Fruit fly (Drosophila melanogaster) whole organism, embryonic: ENCODE measurements around the gene CG11975.
A peak's percentile ranks its signal among the peaks of the same experiment; 100 is the strongest.

Experiments
- Antp ChIP-seq: fragments of 200-800 bp; sonication (Bioruptor generic); optimal IDR thresholded peaks from 3 replicates; lab custom pipeline; 2016; ENCODE audit warnings: missing biosample characterization, missing genetic modification characterization
- CG10274 ChIP-seq: fragments of 200-800 bp; sonication (Bioruptor generic); optimal IDR thresholded peaks from 3 replicates; lab custom pipeline; 2017; ENCODE audit warnings: missing biosample characterization, mild to moderate bottlenecking, missing genetic modification characterization
- CG10565 ChIP-seq: fragments of 200-800 bp; sonication (Bioruptor generic); optimal IDR thresholded peaks from 3 replicates; lab custom pipeline; 2016; ENCODE audit warnings: missing biosample characterization, mild to moderate bottlenecking, missing genetic modification characterization
- CG10654 ChIP-seq: fragments of 200-800 bp; sonication (Bioruptor generic); optimal IDR thresholded peaks from 2 replicates; lab custom pipeline; 2016; ENCODE audit warnings: missing biosample characterization, missing genetic modification characterization
- CG13123 ChIP-seq: fragments of 200-800 bp; sonication (Bioruptor generic); optimal IDR thresholded peaks from 2 replicates; lab custom pipeline; 2016; ENCODE audit warnings: missing biosample characterization, missing genetic modification characterization
- CG13424 ChIP-seq: fragments of 200-800 bp; sonication (Bioruptor generic); optimal IDR thresholded peaks from 2 replicates; lab custom pipeline; 2019; ENCODE audit warnings: missing biosample characterization, mild to moderate bottlenecking, missing genetic modification characterization, moderate library complexity
- CG14014 ChIP-seq: fragments of 200-800 bp; sonication (Bioruptor generic); IDR thresholded peaks from 2 replicates; pipeline ENCODE4 v1.3.6; 2022; ENCODE audit warnings: missing biosample characterization, missing genetic modification characterization
- CG1647 ChIP-seq: fragments of 200-800 bp; sonication (Bioruptor generic); optimal IDR thresholded peaks from 3 replicates; lab custom pipeline; 2016; ENCODE audit warnings: missing biosample characterization, missing genetic modification characterization
- CG18476 ChIP-seq: fragments of 200-800 bp; sonication (Bioruptor generic); optimal IDR thresholded peaks from 2 replicates; lab custom pipeline; 2016; ENCODE audit warnings: missing biosample characterization, mild to moderate bottlenecking, missing genetic modification characterization
- CG3163 ChIP-seq: fragments of 200-800 bp; sonication (Bioruptor generic); optimal IDR thresholded peaks from 3 replicates; lab custom pipeline; 2016; ENCODE audit warnings: missing biosample characterization, missing genetic modification characterization
- CG3838 ChIP-seq: fragments of 200-800 bp; sonication (Bioruptor generic); optimal IDR thresholded peaks from 3 replicates; lab custom pipeline; 2016; ENCODE audit warnings: missing biosample characterization, missing genetic modification characterization
- CG3847 ChIP-seq: fragments of 200-800 bp; sonication (Bioruptor generic); IDR thresholded peaks from 2 replicates; pipeline ENCODE4 v1.3.6; 2022; ENCODE audit warnings: missing biosample characterization, missing genetic modification characterization
- CG8388 ChIP-seq: fragments of 200-800 bp; sonication (Bioruptor generic); optimal IDR thresholded peaks from 2 replicates; lab custom pipeline; 2019; ENCODE audit warnings: missing biosample characterization, mild to moderate bottlenecking, missing genetic modification characterization, moderate library complexity
- CG9797 ChIP-seq: fragments of 200-800 bp; sonication (Bioruptor generic); optimal IDR thresholded peaks from 3 replicates; lab custom pipeline; 2018; ENCODE audit warnings: missing biosample characterization, mild to moderate bottlenecking, missing genetic modification characterization
- Dip2 ChIP-seq: fragments of 200-800 bp; sonication (Bioruptor generic); IDR thresholded peaks from 2 replicates; pipeline ENCODE4 v1.3.6; 2022; ENCODE audit warnings: missing biosample characterization, missing genetic modification characterization
- Doc2 ChIP-seq: fragments of 200-800 bp; sonication (Bioruptor generic); IDR thresholded peaks from 2 replicates; pipeline ENCODE4 v1.3.6; 2022; ENCODE audit warnings: missing biosample characterization, missing genetic modification characterization
- Doc3 ChIP-seq: fragments of 200-800 bp; sonication (Bioruptor generic); IDR thresholded peaks from 3 replicates; pipeline ENCODE4 v1.3.6; 2022; ENCODE audit warnings: missing biosample characterization, missing genetic modification characterization; ENCODE audit not compliant: partially characterized antibody
- Drgx ChIP-seq: fragments of 200-800 bp; sonication (Bioruptor generic); IDR thresholded peaks from 2 replicates; pipeline ENCODE4 v1.3.6; 2022; ENCODE audit warnings: missing biosample characterization, missing genetic modification characterization
- Eip74EF ChIP-seq, 2 experiments: fragments of 200-800 bp in 1 of 2; fragments of >200 bp in 1 of 2; sonication (Bioruptor generic) in 1 of 2; optimal IDR thresholded peaks; 2 replicates each; lab custom pipeline; 2017 to 2019; ENCODE audit warnings: missing biosample characterization in 2 of 2, missing genetic modification characterization in 2 of 2, mild to moderate bottlenecking in 1 of 2, moderate library complexity in 1 of 2
- H15 ChIP-seq: fragments of 200-800 bp; sonication (Bioruptor generic); IDR thresholded peaks from 3 replicates; pipeline ENCODE4 v1.3.6; 2022; ENCODE audit warnings: missing biosample characterization, missing genetic modification characterization
- HHEX ChIP-seq: fragments of 200-800 bp; sonication (Bioruptor generic); optimal IDR thresholded peaks from 3 replicates; lab custom pipeline; 2017; ENCODE audit warnings: missing biosample characterization, mild to moderate bottlenecking, missing genetic modification characterization, missing genetic modification reagents
- HLH54F ChIP-seq: fragments of 200-800 bp; sonication (Bioruptor generic); optimal IDR thresholded peaks from 3 replicates; lab custom pipeline; 2016; ENCODE audit warnings: missing biosample characterization, missing genetic modification characterization
- Hmx ChIP-seq: fragments of 200-800 bp; sonication (Bioruptor generic); optimal IDR thresholded peaks from 2 replicates; lab custom pipeline; 2016; ENCODE audit warnings: missing biosample characterization, missing genetic modification characterization
- Mad ChIP-seq: fragments of 200-800 bp; sonication (Bioruptor generic); optimal IDR thresholded peaks from 2 replicates; lab custom pipeline; 2016; ENCODE audit warnings: missing biosample characterization, missing genetic modification characterization
- Max ChIP-seq: fragments of 200-800 bp; sonication (Bioruptor generic); optimal IDR thresholded peaks from 2 replicates; lab custom pipeline; 2016; ENCODE audit warnings: missing biosample characterization, mild to moderate bottlenecking, missing genetic modification characterization
- Sry-β ChIP-seq: fragments of 200-800 bp; sonication (Bioruptor generic); optimal IDR thresholded peaks from 2 replicates; lab custom pipeline; 2018; ENCODE audit warnings: missing biosample characterization, mild to moderate bottlenecking, missing genetic modification characterization, moderate library complexity
- Xrp1 ChIP-seq: fragments of 200-800 bp; sonication (Bioruptor generic); IDR thresholded peaks from 2 replicates; pipeline ENCODE4 v1.3.6; 2022; ENCODE audit warnings: missing biosample characterization, missing genetic modification characterization
- YL-1 ChIP-seq: fragments of 200-800 bp; sonication (Bioruptor generic); optimal IDR thresholded peaks from 3 replicates; lab custom pipeline; 2017; ENCODE audit warnings: missing biosample characterization, mild to moderate bottlenecking, missing genetic modification characterization
- ato ChIP-seq: fragments of 200-800 bp; sonication (Bioruptor generic); IDR thresholded peaks from 2 replicates; pipeline ENCODE4 v1.3.6; 2022; ENCODE audit warnings: missing biosample characterization, missing genetic modification characterization; ENCODE audit not compliant: partially characterized antibody
- bcd ChIP-seq: fragments of 200-800 bp; sonication (Bioruptor generic); optimal IDR thresholded peaks from 2 replicates; lab custom pipeline; 2017; ENCODE audit warnings: missing biosample characterization, mild to moderate bottlenecking, missing genetic modification characterization
- chm ChIP-seq: fragments of 200-800 bp; sonication (Bioruptor generic); IDR thresholded peaks from 2 replicates; pipeline ENCODE4 v1.3.6; 2022; ENCODE audit warnings: missing biosample characterization, missing genetic modification characterization
- cwo ChIP-seq: fragments of 200-800 bp; sonication (Bioruptor generic); optimal IDR thresholded peaks from 3 replicates; lab custom pipeline; 2017; ENCODE audit warnings: missing biosample characterization, missing genetic modification characterization, mild to moderate bottlenecking, moderate library complexity, missing genetic modification reagents
- da ChIP-seq: fragments of 200-800 bp; sonication (Bioruptor generic); optimal IDR thresholded peaks from 2 replicates; lab custom pipeline; 2016; ENCODE audit warnings: missing biosample characterization, missing genetic modification characterization
- dysf ChIP-seq: fragments of 200-800 bp; sonication (Bioruptor generic); IDR thresholded peaks from 3 replicates; pipeline ENCODE4 v1.3.6; 2022; ENCODE audit warnings: missing biosample characterization, missing genetic modification characterization
- gce ChIP-seq: fragments of 200-800 bp; sonication (Bioruptor generic); IDR thresholded peaks from 3 replicates; pipeline ENCODE4 v1.3.6; 2022; ENCODE audit warnings: missing biosample characterization, missing genetic modification characterization
- gcm ChIP-seq: fragments of 200-800 bp; sonication (Bioruptor generic); optimal IDR thresholded peaks from 2 replicates; lab custom pipeline; 2019; ENCODE audit warnings: missing biosample characterization, mild to moderate bottlenecking, missing genetic modification characterization, moderate library complexity
- h ChIP-seq: fragments of >200 bp; optimal IDR thresholded peaks from 2 replicates; lab custom pipeline; 2017
- ham ChIP-seq: fragments of 200-800 bp; sonication (Bioruptor generic); IDR thresholded peaks from 2 replicates; pipeline ENCODE4 v1.3.6; 2022; ENCODE audit warnings: missing biosample characterization, missing genetic modification characterization
- insv ChIP-seq, 2 experiments: fragments of 200-800 bp; sonication (Bioruptor generic); optimal IDR thresholded peaks; 3 replicates each; lab custom pipeline; 2016 to 2018; ENCODE audit warnings: missing biosample characterization in 2 of 2, missing genetic modification characterization in 2 of 2
- jing ChIP-seq: fragments of 200-800 bp; sonication (Bioruptor generic); optimal IDR thresholded peaks from 2 replicates; lab custom pipeline; 2018; ENCODE audit warnings: missing biosample characterization, mild to moderate bottlenecking, missing genetic modification characterization
- knrl ChIP-seq: fragments of 200-800 bp; sonication (Bioruptor generic); IDR thresholded peaks from 3 replicates; pipeline ENCODE4 v1.3.6; 2022; ENCODE audit warnings: missing biosample characterization, missing genetic modification characterization; ENCODE audit not compliant: partially characterized antibody
- lilli ChIP-seq: fragments of 200-800 bp; sonication (Bioruptor generic); optimal IDR thresholded peaks from 3 replicates; lab custom pipeline; 2016; ENCODE audit warnings: missing biosample characterization, missing genetic modification characterization
- maf-S ChIP-seq: fragments of 200-800 bp; sonication (Bioruptor generic); optimal IDR thresholded peaks from 2 replicates; lab custom pipeline; 2016; ENCODE audit warnings: missing biosample characterization, missing genetic modification characterization
- nerfin-2 ChIP-seq: fragments of 200-800 bp; sonication (Bioruptor generic); IDR thresholded peaks from 2 replicates; pipeline ENCODE4 v1.3.6; 2022; ENCODE audit warnings: missing biosample characterization, missing genetic modification characterization; ENCODE audit not compliant: partially characterized antibody
- pan ChIP-seq, 4 experiments: fragments of >200 bp in 3 of 4; fragments of 200-800 bp in 1 of 4; sonication (Bioruptor generic) in 1 of 4; optimal IDR thresholded peaks in 3 of 4; IDR thresholded peaks in 1 of 4; 2 replicates each; pipeline versions ENCODE4 v1.3.6 to Lab custom; 2017 to 2022; ENCODE audit warnings: missing biosample characterization in 2 of 4, missing genetic modification characterization in 2 of 4, mixed read lengths in 1 of 4
- sc ChIP-seq, 3 experiments: fragments of >200 bp in 2 of 3; fragments of 200-800 bp in 1 of 3; sonication (Bioruptor generic) in 1 of 3; optimal IDR thresholded peaks; 2 replicates in 2 of 3; 3 replicates in 1 of 3; lab custom pipeline; 2017; ENCODE audit warnings: mild to moderate bottlenecking in 1 of 3, missing biosample characterization in 1 of 3, missing genetic modification characterization in 1 of 3, missing genetic modification reagents in 1 of 3
- stwl ChIP-seq: fragments of 200-800 bp; sonication (Bioruptor generic); optimal IDR thresholded peaks from 3 replicates; lab custom pipeline; 2018; ENCODE audit warnings: missing biosample characterization, mild to moderate bottlenecking, missing genetic modification characterization, moderate library complexity
- sug ChIP-seq: fragments of 200-800 bp; optimal IDR thresholded peaks from 2 replicates; lab custom pipeline; 2019; ENCODE audit warnings: missing biosample characterization, mild to moderate bottlenecking, missing genetic modification characterization, moderate library complexity
- yki ChIP-seq: fragments of >200 bp; optimal IDR thresholded peaks from 3 replicates; lab custom pipeline; 2018
- zen2 ChIP-seq: fragments of 200-800 bp; sonication (Bioruptor generic); IDR thresholded peaks from 3 replicates; pipeline ENCODE4 v1.3.6; 2022; ENCODE audit warnings: missing biosample characterization, missing genetic modification characterization; ENCODE audit not compliant: partially characterized antibody

CG11975 gene

dm6 chr3R:9038652-9039051 lies 45.6 kb downstream of the CG11975 start, which contains the start of gene hyx (continued):
- TF ChIP-seq CG13424 (tag; lab: Kevin White, UChicago) (peak; percentile 52), Antp (peak; percentile 57), HHEX (GFP tag; lab: Kevin White, UChicago) (no peak), yki (lab: Kevin White, UChicago) (no peak), insv (GFP tag; optimal IDR thresholded peaks at IDR 0.05; lab: Kevin White, UChicago) (peak in 1 of 2 experiments; percentile 22), h (lab: Kevin White, UChicago) (no peak), Dip2 (GFP tag; lab: Robert Waterston, UW) (no peak), pan (optimal IDR thresholded peaks at IDR 0.05; lab: Kevin White, UChicago) (no peak), pan (GFP tag; optimal IDR thresholded peaks at IDR 0.05 in 1 of 2, IDR thresholded peaks at IDR 0.05 in 1 of 2) (no peak), zen2 (GFP tag; lab: Robert Waterston, UW) (no peak; the same call in 1 of the 3 replicates), H15 (no peak), stwl (tag; lab: Kevin White, UChicago) (peak; percentile 45), nerfin-2 (GFP tag; lab: Robert Waterston, UW) (0 out of 2 replicates have a peak, but pooled peaks have one; percentile 38), Drgx (no peak), Mad (GFP tag; lab: Kevin White, UChicago) (no peak), gcm (GFP tag; lab: Kevin White, UChicago) (peak; percentile 3), jing (GFP tag; lab: Kevin White, UChicago) (no peak), cwo (GFP tag; lab: Kevin White, UChicago) (no peak), bcd (peak; percentile 43), HLH54F (GFP tag; lab: Kevin White, UChicago) (peak; percentile 13), Doc3 (GFP tag; lab: Robert Waterston, UW) (peak; percentile 88), ato (GFP tag; lab: Robert Waterston, UW) (peak; percentile 58; the same call in 1 of the 2 replicates), CG13123 (GFP tag; lab: Kevin White, UChicago) (no peak), YL-1 (GFP tag; lab: Kevin White, UChicago) (no peak), CG10274 (GFP tag; lab: Kevin White, UChicago) (no peak), maf-S (GFP tag; lab: Kevin White, UChicago) (peak; percentile 27), CG3847 (GFP tag; lab: Robert Waterston, UW) (peak; percentile 25; the same call in 1 of the 2 replicates), Xrp1 (GFP tag; lab: Robert Waterston, UW) (no peak), Max (GFP tag; lab: Kevin White, UChicago) (peak; percentile 17), CG14014 (GFP tag; lab: Robert Waterston, UW) (peak; percentile 30; the same call in 1 of the 2 replicates), sc (optimal IDR thresholded peaks at IDR 0.05; lab: Kevin White, UChicago) (no peak), sc (GFP tag; optimal IDR thresholded peaks at IDR 0.05; lab: Kevin White, UChicago) (no peak), gce (GFP tag; lab: Robert Waterston, UW) (no peak), ham (GFP tag; lab: Robert Waterston, UW) (no peak), da (GFP tag; lab: Kevin White, UChicago) (no peak), sug (peak; percentile 61), CG3163 (GFP tag; lab: Kevin White, UChicago) (no peak), CG18476 (GFP tag; lab: Kevin White, UChicago) (no peak), Eip74EF (GFP tag; optimal IDR thresholded peaks at IDR 0.05; lab: Kevin White, UChicago) (no peak), Hmx (GFP tag; lab: Kevin White, UChicago) (no peak), knrl (GFP tag; lab: Robert Waterston, UW) (no peak; the same call in 1 of the 3 replicates), chm (GFP tag; lab: Robert Waterston, UW) (0 out of 2 replicates have a peak, but pooled peaks have one; percentile 18), dysf (GFP tag; lab: Robert Waterston, UW) (0 out of 3 replicates have a peak, but pooled peaks have one; percentile 28), CG3838 (no peak), CG8388 (GFP tag; lab: Kevin White, UChicago) (peak; percentile 41), CG10565 (GFP tag; lab: Kevin White, UChicago) (no peak), CG9797 (no peak), CG1647 (peak; percentile 36), Sry-β (peak; percentile 14), CG10654 (GFP tag; lab: Kevin White, UChicago) (no peak), lilli (GFP tag; lab: Kevin White, UChicago) (peak; percentile 73), Doc2 (GFP tag; lab: Robert Waterston, UW) (no peak)
